Worm (Caenorhabditis elegans): ENCODE measurements around the gene rml-3.

rml-3 gene

ce11 chrX:6238973-6239372, at the start of gene rml-3:
Gene rml-3 (minus strand): TSS chrX:6239065.
- TF ChIP-seq dao-5 (tag; optimal IDR thresholded peaks at IDR 0.05), result no peak
- TF ChIP-seq W03F9.2 (tag; optimal IDR thresholded peaks at IDR 0.05), result no peak
- TF ChIP-seq him-1 (tag; optimal IDR thresholded peaks at IDR 0.05), result no peak

ce11 chrX:6286154-6286553, 47.3 kb upstream of the rml-3 start:
- TF ChIP-seq dao-5 (tag; optimal IDR thresholded peaks at IDR 0.05), result no peak
- no peak for TF ChIP-seq him-1 (tag; optimal IDR thresholded peaks at IDR 0.05)
- TF ChIP-seq W03F9.2 (tag; optimal IDR thresholded peaks at IDR 0.05), result peak; percentile 32

ce11 chrX:6280998-6281397, 42.1 kb upstream of the rml-3 start:
- TF ChIP-seq W03F9.2 (tag; optimal IDR thresholded peaks at IDR 0.05) (no peak), him-1 (tag; optimal IDR thresholded peaks at IDR 0.05) (no peak), dao-5 (tag; optimal IDR thresholded peaks at IDR 0.05) (no peak)

DNA sequence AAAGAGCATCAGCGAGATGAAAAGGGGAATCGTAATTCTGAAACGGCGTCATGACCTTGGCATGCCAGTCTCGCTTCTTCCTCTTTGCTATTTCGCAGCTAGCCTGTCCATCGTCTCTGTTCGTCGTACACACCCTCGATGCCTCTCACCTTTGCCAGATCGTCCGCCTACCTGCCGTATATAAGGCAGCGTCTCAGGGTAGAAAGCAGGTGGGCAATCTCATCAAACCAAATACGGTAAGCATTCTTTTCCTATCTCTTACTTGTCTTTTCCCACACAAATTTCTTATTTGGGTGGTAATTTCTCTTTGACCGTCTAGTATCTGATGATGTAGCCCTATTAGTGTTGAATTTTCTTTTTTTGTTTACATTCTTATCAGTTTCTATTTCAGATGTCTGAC, 40.8 kb upstream of the rml-3 start, which contains the start of gene col-166:
Gene col-166 (plus strand): TSS at position 392 of the 400 bp plus-strand sequence.
- TF ChIP-seq W03F9.2 (tag; optimal IDR thresholded peaks at IDR 0.05), result no peak
- no peak for TF ChIP-seq him-1 (tag; optimal IDR thresholded peaks at IDR 0.05)
- TF ChIP-seq dao-5 (tag; optimal IDR thresholded peaks at IDR 0.05), result no peak

ce11 chrX:6278296-6278695, 39.4 kb upstream of the rml-3 start:
- no peak for TF ChIP-seq W03F9.2 (tag; optimal IDR thresholded peaks at IDR 0.05)
- no peak for TF ChIP-seq him-1 (tag; optimal IDR thresholded peaks at IDR 0.05)
- no peak for TF ChIP-seq dao-5 (tag; optimal IDR thresholded peaks at IDR 0.05)

DNA sequence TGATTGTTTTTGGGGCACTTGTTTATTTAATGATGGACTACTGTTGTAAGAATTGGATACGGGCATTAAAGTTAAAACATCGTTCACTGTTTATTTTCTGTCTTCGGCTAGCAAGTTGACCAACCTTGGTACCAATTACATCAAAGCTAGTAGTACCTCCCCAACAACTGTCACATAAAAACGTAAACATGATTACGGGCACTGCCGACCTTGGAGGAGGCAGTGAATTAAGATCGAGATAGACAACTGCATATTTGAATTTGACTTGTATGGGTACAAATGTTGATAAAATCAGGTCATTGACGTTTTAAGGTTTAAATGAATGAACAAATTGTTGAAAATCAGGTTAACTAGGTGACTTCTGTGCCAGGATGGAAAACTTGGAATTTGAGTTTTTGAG, 38.4 kb upstream of the rml-3 start:
- TF ChIP-seq him-1 (tag; optimal IDR thresholded peaks at IDR 0.05), result no peak
- TF ChIP-seq dao-5 (tag; optimal IDR thresholded peaks at IDR 0.05), result no peak
- no peak for TF ChIP-seq W03F9.2 (tag; optimal IDR thresholded peaks at IDR 0.05)

- no peak for TF ChIP-seq dao-5 (tag; optimal IDR thresholded peaks at IDR 0.05)
- no peak for TF ChIP-seq him-1 (tag; optimal IDR thresholded peaks at IDR 0.05)
- TF ChIP-seq W03F9.2 (tag; optimal IDR thresholded peaks at IDR 0.05), result no peak
Observed at ce11 chrX:6276701-6277100, 37.8 kb upstream of the rml-3 start.

- TF ChIP-seq dao-5 (tag; optimal IDR thresholded peaks at IDR 0.05) (no peak), him-1 (tag; optimal IDR thresholded peaks at IDR 0.05) (no peak), W03F9.2 (tag; optimal IDR thresholded peaks at IDR 0.05) (no peak)
Observed at ce11 chrX:6275343-6275742, 36.5 kb upstream of the rml-3 start.

DNA sequence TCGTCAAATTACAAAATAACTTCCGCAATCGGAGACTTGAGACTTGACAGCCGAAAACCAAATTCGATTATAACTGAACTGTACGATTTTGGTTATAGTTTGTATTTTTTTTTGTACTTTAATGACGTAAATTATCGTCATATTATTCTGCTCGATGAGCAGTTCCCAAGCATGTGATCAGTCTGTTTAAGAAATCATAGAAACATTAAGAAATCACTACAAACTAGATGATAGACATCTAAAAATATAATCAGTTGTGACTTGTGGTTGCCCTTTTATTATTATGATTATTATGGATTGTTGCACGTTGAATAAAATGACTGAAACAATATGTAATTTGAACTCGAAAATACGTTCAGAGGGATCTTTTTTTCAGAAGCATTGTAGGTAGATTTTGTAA, 35.4 kb upstream of the rml-3 start:
- TF ChIP-seq W03F9.2 (tag; optimal IDR thresholded peaks at IDR 0.05), result no peak
- no peak for TF ChIP-seq dao-5 (tag; optimal IDR thresholded peaks at IDR 0.05)
- TF ChIP-seq him-1 (tag; optimal IDR thresholded peaks at IDR 0.05), result no peak

ce11 chrX:6273772-6274171, 34.9 kb upstream of the rml-3 start:
- TF ChIP-seq him-1 (tag; optimal IDR thresholded peaks at IDR 0.05), result no peak
- no peak for TF ChIP-seq dao-5 (tag; optimal IDR thresholded peaks at IDR 0.05)
- TF ChIP-seq W03F9.2 (tag; optimal IDR thresholded peaks at IDR 0.05), result no peak

- no peak for TF ChIP-seq W03F9.2 (tag; optimal IDR thresholded peaks at IDR 0.05)
- TF ChIP-seq dao-5 (tag; optimal IDR thresholded peaks at IDR 0.05), result no peak
- no peak for TF ChIP-seq him-1 (tag; optimal IDR thresholded peaks at IDR 0.05)
Observed at ce11 chrX:6271718-6272117, 32.9 kb upstream of the rml-3 start, which contains the start of gene lro-1. Gene lro-1 (plus strand): TSS chrX:6272089.

ce11 chrX:6266739-6267138, 27.9 kb upstream of the rml-3 start, which contains the start of gene W05H9.2:
Gene W05H9.2 (plus strand): TSS chrX:6267039.
- TF ChIP-seq him-1 (tag; optimal IDR thresholded peaks at IDR 0.05) (no peak), dao-5 (tag; optimal IDR thresholded peaks at IDR 0.05) (no peak)

ce11 chrX:6263194-6263698, 24.4 kb upstream of the rml-3 start, which contains the start of gene W05H9.4:
Gene W05H9.4 (plus strand): TSS chrX:6263648.
- no peak for TF ChIP-seq dao-5 (tag; optimal IDR thresholded peaks at IDR 0.05)
- no peak for TF ChIP-seq W03F9.2 (tag; optimal IDR thresholded peaks at IDR 0.05)
- no peak for TF ChIP-seq him-1 (tag; optimal IDR thresholded peaks at IDR 0.05)

- TF ChIP-seq W03F9.2 (tag; optimal IDR thresholded peaks at IDR 0.05) (no peak), dao-5 (tag; optimal IDR thresholded peaks at IDR 0.05) (no peak), him-1 (tag; optimal IDR thresholded peaks at IDR 0.05) (no peak)
Observed at ce11 chrX:6259081-6259480, 20.2 kb upstream of the rml-3 start.

ce11 chrX:6258409-6258808, 19.5 kb upstream of the rml-3 start:
- no peak for TF ChIP-seq him-1 (tag; optimal IDR thresholded peaks at IDR 0.05)
- no peak for TF ChIP-seq dao-5 (tag; optimal IDR thresholded peaks at IDR 0.05)
- TF ChIP-seq W03F9.2 (tag; optimal IDR thresholded peaks at IDR 0.05), result no peak

Measured in whole organism, L4/young adult.